Worm (Caenorhabditis elegans) whole organism, L4/young adult: Measurements from ENCODE around the gene tsp-2.

ENCODE experiments used
- W03F9.2 ChIP-seq: fragments of 150-350 bp; optimal IDR thresholded peaks from 2 replicates; lab custom pipeline; 2014; ENCODE audit warnings: missing biosample characterization, missing genetic modification characterization
- him-1 ChIP-seq: sonication (generic microtip); optimal IDR thresholded peaks from 2 replicates; lab custom pipeline; 2016; ENCODE audit warnings: missing genotype, missing genetic modification reagents, missing genetic modification characterization, missing compliant biosample characterization

- TF ChIP-seq W03F9.2 (tag; lab: Kevin White, UChicago) (no peak), him-1 (no peak)
These were observed 43.6 kb upstream of the tsp-2 start for ce11 chrIII:8281310-8281709.
